Worm (Caenorhabditis elegans): ENCODE data around the gene srd-2.

srd-2 gene

DNA sequence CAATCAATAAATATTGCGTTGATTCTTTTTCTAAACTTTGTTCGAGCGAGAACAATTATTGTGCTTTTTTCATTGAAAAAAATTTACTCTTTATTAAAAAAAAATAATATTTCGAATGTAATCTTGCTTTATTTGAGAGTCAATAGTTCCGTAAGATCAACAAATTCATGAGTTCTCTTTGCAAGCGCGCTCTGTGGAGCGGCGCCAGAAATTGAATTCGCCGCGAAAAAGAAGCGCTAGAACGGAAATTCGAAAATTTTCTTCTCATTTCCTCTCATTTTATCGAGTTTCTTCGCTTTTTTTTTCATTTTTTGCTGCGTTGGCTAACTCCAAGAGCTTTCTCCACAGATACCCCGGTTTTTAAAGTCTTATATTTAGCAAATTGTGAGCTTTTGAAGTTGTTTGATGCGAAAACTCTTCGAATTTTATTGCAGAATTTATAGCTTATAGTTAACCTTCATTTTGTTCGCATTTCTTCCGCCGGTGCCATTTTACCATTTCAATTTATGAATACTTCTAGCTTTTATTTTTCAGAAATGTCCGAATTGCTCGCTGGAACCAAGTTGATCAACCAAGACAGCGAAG, 9.5 kb upstream of the srd-2 start, which contains the start of gene R05H5.3 (continued):
- TF ChIP-seq cebp-1 (GFP tag; IDR thresholded peaks at IDR 0.05) (no peak; the same call in 1 of the 2 replicates), cebp-1 (tag; optimal IDR thresholded peaks at IDR 0.05) (no peak), let-607 (tag; optimal IDR thresholded peaks at IDR 0.05) (no peak), D2030.7 (GFP tag; IDR thresholded peaks at IDR 0.05) (peak; percentile 96), F22D6.2 (tag; optimal IDR thresholded peaks at IDR 0.05) (no peak), sdz-38 (tag; optimal IDR thresholded peaks at IDR 0.05) (no peak), hlh-12 (tag; optimal IDR thresholded peaks at IDR 0.05) (no peak), lin-40 (tag; optimal IDR thresholded peaks at IDR 0.05) (no peak), tbx-9 (tag; optimal IDR thresholded peaks at IDR 0.05; ENCODE audit: borderline replicate concordance) (no peak), egl-44 (GFP tag; IDR thresholded peaks at IDR 0.05) (no peak), ceh-79 (tag; optimal IDR thresholded peaks at IDR 0.05) (no peak), lin-54 (GFP tag; optimal IDR thresholded peaks at IDR 0.05) (peak; percentile 85), ama-1 (optimal IDR thresholded peaks at IDR 0.05) (no peak), ama-1 (GFP tag; optimal IDR thresholded peaks at IDR 0.05) (no peak), attf-3 (GFP tag; conservative IDR thresholded peaks at IDR 0.05) (peak; percentile 72), ztf-22 (GFP tag; optimal IDR thresholded peaks at IDR 0.05) (no peak), aptf-3 (GFP tag; IDR thresholded peaks at IDR 0.05) (no peak), B0035.1 (tag; optimal IDR thresholded peaks at IDR 0.05) (no peak), hlh-26 (GFP tag; conservative IDR thresholded peaks at IDR 0.05) (no peak), mes-4 (tag; optimal IDR thresholded peaks at IDR 0.05) (no peak), F39B2.1 (GFP tag; IDR thresholded peaks at IDR 0.05) (no peak), lir-1 (GFP tag; conservative IDR thresholded peaks at IDR 0.05) (peak; percentile 62; the same call in 1 of the 2 replicates), pbrm-1 (GFP tag; IDR thresholded peaks at IDR 0.05) (no peak), chd-7 (tag; optimal IDR thresholded peaks at IDR 0.05) (no peak), C17E4.6 (GFP tag; IDR thresholded peaks at IDR 0.05) (peak; percentile 69; the same call in 1 of the 2 replicates), snpc-4 (GFP tag; optimal IDR thresholded peaks at IDR 0.05) (peak; percentile 37), snpc-4 (tag; optimal IDR thresholded peaks at IDR 0.05) (no peak), ztf-28 (GFP tag; IDR thresholded peaks at IDR 0.05) (no peak; the same call in none of the 2 replicates), ztf-6 (GFP tag; IDR thresholded peaks at IDR 0.05) (0 out of 2 replicates have a peak, but pooled peaks have one; percentile 36), ztf-26 (tag; optimal IDR thresholded peaks at IDR 0.05) (no peak), tbp1 (GFP tag; optimal IDR thresholded peaks at IDR 0.05) (peak; percentile 57), F57A8.1 (GFP tag; optimal IDR thresholded peaks at IDR 0.05) (no peak), akir-1 (GFP tag; optimal IDR thresholded peaks at IDR 0.05) (no peak), T26A5.8 (tag; optimal IDR thresholded peaks at IDR 0.05) (no peak), ztf-25 (GFP tag; IDR thresholded peaks at IDR 0.05) (peak; percentile 65; the same call in 1 of the 2 replicates), gei-17 (GFP tag; optimal IDR thresholded peaks at IDR 0.05) (no peak), F10E7.11 (tag; optimal IDR thresholded peaks at IDR 0.05) (no peak), madf-3 (GFP tag; IDR thresholded peaks at IDR 0.05) (peak; percentile 82), K11D2.4 (GFP tag; IDR thresholded peaks at IDR 0.05) (no peak), madf-10 (tag; optimal IDR thresholded peaks at IDR 0.05) (peak; percentile 40), B0261.1 (tag; optimal IDR thresholded peaks at IDR 0.05) (no peak), madf-6 (GFP tag; IDR thresholded peaks at IDR 0.05) (peak; percentile 96), F57C9.4 (tag; optimal IDR thresholded peaks at IDR 0.05) (no peak), hrde-1 (tag; optimal IDR thresholded peaks at IDR 0.05; ENCODE audit: borderline replicate concordance) (no peak), mcd-1 (GFP tag; IDR thresholded peaks at IDR 0.05) (peak; percentile 90), rec-8 (tag; optimal IDR thresholded peaks at IDR 0.05) (peak in 1 of 2 experiments; percentile 14), nfyb-1 (GFP tag; IDR thresholded peaks at IDR 0.05) (0 out of 2 replicates have a peak, but pooled peaks have one; percentile 19), fkh-3 (tag; optimal IDR thresholded peaks at IDR 0.05) (no peak), Y56A3A.18 (GFP tag; IDR thresholded peaks at IDR 0.05) (no peak)
